Fruit fly (Drosophila melanogaster) whole organism, embryonic: ENCODE data around the gene CG3841.

Source experiments
- Antp ChIP-seq: fragments of 200-800 bp; sonication (Bioruptor generic); optimal IDR thresholded peaks from 3 replicates; lab custom pipeline; 2016; ENCODE audit warnings: missing biosample characterization, missing genetic modification characterization
- CG10267 ChIP-seq: fragments of 200-800 bp; sonication (Bioruptor generic); optimal IDR thresholded peaks from 2 replicates; lab custom pipeline; 2018; ENCODE audit warnings: missing biosample characterization, mild to moderate bottlenecking, missing genetic modification characterization, moderate library complexity
- CG11085 ChIP-seq: fragments of 200-800 bp; sonication (Bioruptor generic); IDR thresholded peaks from 2 replicates; pipeline ENCODE4 v1.3.6; 2022; ENCODE audit warnings: missing biosample characterization, missing genetic modification characterization
- CG11456 ChIP-seq: fragments of 200-800 bp; sonication (Bioruptor generic); IDR thresholded peaks from 3 replicates; pipeline ENCODE4 v1.3.6; 2022; ENCODE audit warnings: missing biosample characterization, missing genetic modification characterization
- CG1233 ChIP-seq: fragments of 200-800 bp; sonication (Bioruptor generic); optimal IDR thresholded peaks from 4 replicates; lab custom pipeline; 2018; ENCODE audit warnings: missing biosample characterization, mild to moderate bottlenecking, missing genetic modification characterization
- CG12391 ChIP-seq: fragments of 200-800 bp; sonication (Bioruptor generic); optimal IDR thresholded peaks from 3 replicates; lab custom pipeline; 2018; ENCODE audit warnings: missing biosample characterization, mild to moderate bottlenecking, missing genetic modification characterization, moderate library complexity
- CG13624 ChIP-seq: fragments of 200-800 bp; sonication (Bioruptor generic); optimal IDR thresholded peaks from 2 replicates; lab custom pipeline; 2016; ENCODE audit warnings: missing biosample characterization, missing genetic modification characterization
- CG15479 ChIP-seq: fragments of 200-800 bp; sonication (Bioruptor generic); optimal IDR thresholded peaks from 3 replicates; lab custom pipeline; 2019; ENCODE audit warnings: missing biosample characterization, mild to moderate bottlenecking, missing genetic modification characterization, moderate library complexity
- CG15696 ChIP-seq: fragments of 200-800 bp; sonication (Bioruptor generic); optimal IDR thresholded peaks from 2 replicates; lab custom pipeline; 2019; ENCODE audit warnings: missing biosample characterization, mild to moderate bottlenecking, missing genetic modification characterization, moderate library complexity
- CG17186 ChIP-seq: fragments of 200-800 bp; sonication (Bioruptor generic); optimal IDR thresholded peaks from 3 replicates; lab custom pipeline; 2017; ENCODE audit warnings: missing biosample characterization, missing genetic modification reagents, missing genetic modification characterization
- CG18764 ChIP-seq: fragments of 200-800 bp; sonication (Bioruptor generic); optimal IDR thresholded peaks from 3 replicates; lab custom pipeline; 2016; ENCODE audit warnings: missing biosample characterization, missing genetic modification characterization
- CG33213 ChIP-seq: fragments of 200-800 bp; sonication (Bioruptor generic); optimal IDR thresholded peaks from 3 replicates; lab custom pipeline; 2016; ENCODE audit warnings: missing biosample characterization, missing genetic modification characterization
- CG4360 ChIP-seq: fragments of 200-800 bp; sonication (Bioruptor generic); IDR thresholded peaks from 2 replicates; pipeline ENCODE4 v1.3.6; 2022; ENCODE audit warnings: missing biosample characterization, missing genetic modification characterization
- CG7786 ChIP-seq: fragments of 200-800 bp; sonication (Bioruptor generic); optimal IDR thresholded peaks from 2 replicates; lab custom pipeline; 2016; ENCODE audit warnings: missing biosample characterization, missing genetic modification characterization
- D19B ChIP-seq: fragments of 200-800 bp; sonication (Bioruptor generic); optimal IDR thresholded peaks from 2 replicates; lab custom pipeline; 2017; ENCODE audit warnings: missing biosample characterization, mild to moderate bottlenecking, missing genetic modification characterization
- Dbx ChIP-seq: fragments of 200-800 bp; sonication (Bioruptor generic); IDR thresholded peaks from 3 replicates; pipeline ENCODE4 v1.3.6; 2022; ENCODE audit warnings: missing biosample characterization, missing genetic modification characterization
- Dip3 ChIP-seq: fragments of 200-800 bp; sonication (Bioruptor generic); optimal IDR thresholded peaks from 3 replicates; lab custom pipeline; 2016; ENCODE audit warnings: missing biosample characterization, missing genetic modification characterization
- GATAe ChIP-seq: fragments of 200-800 bp; sonication (Bioruptor generic); conservative IDR thresholded peaks from 2 replicates; pipeline ENCODE4 v1.3.6; 2022; ENCODE audit warnings: missing biosample characterization, missing genetic modification characterization
- HLH4C ChIP-seq: fragments of 200-800 bp; sonication (Bioruptor generic); IDR thresholded peaks from 3 replicates; pipeline ENCODE4 v1.3.6; 2022; ENCODE audit warnings: missing biosample characterization, missing genetic modification characterization; ENCODE audit not compliant: partially characterized antibody
- Hand ChIP-seq: fragments of 200-800 bp; sonication (Bioruptor generic); optimal IDR thresholded peaks from 2 replicates; lab custom pipeline; 2017; ENCODE audit warnings: mild to moderate bottlenecking, missing biosample characterization, missing genetic modification reagents, missing genetic modification characterization
- Lpt ChIP-seq: fragments of >200 bp; optimal IDR thresholded peaks from 2 replicates; lab custom pipeline; 2018; ENCODE audit warnings: missing biosample characterization, missing genetic modification characterization
- MBD-R2 ChIP-seq: fragments of 200-800 bp; sonication (Bioruptor generic); IDR thresholded peaks from 2 replicates; pipeline ENCODE4 v1.3.6; 2022; ENCODE audit warnings: missing biosample characterization, missing genetic modification characterization
- Rfx ChIP-seq: fragments of 200-800 bp; sonication (Bioruptor generic); IDR thresholded peaks from 2 replicates; pipeline ENCODE4 v1.3.6; 2022; ENCODE audit warnings: missing biosample characterization, missing genetic modification characterization
- Rx ChIP-seq: fragments of 200-800 bp; sonication (Bioruptor generic); IDR thresholded peaks from 2 replicates; pipeline ENCODE4 v1.3.6; 2022; ENCODE audit warnings: missing biosample characterization, missing genetic modification characterization
- Spps ChIP-seq: fragments of 200-800 bp; sonication (Bioruptor generic); optimal IDR thresholded peaks from 2 replicates; lab custom pipeline; 2018; ENCODE audit warnings: missing biosample characterization, mild to moderate bottlenecking, missing genetic modification characterization
- Sry-δ ChIP-seq: fragments of 200-800 bp; sonication (Bioruptor generic); optimal IDR thresholded peaks from 2 replicates; lab custom pipeline; 2016; ENCODE audit warnings: missing biosample characterization, missing genetic modification characterization
- Usf ChIP-seq: fragments of 200-800 bp; sonication (Bioruptor generic); optimal IDR thresholded peaks from 2 replicates; lab custom pipeline; 2017; ENCODE audit warnings: missing genotype, missing biosample characterization, missing genetic modification characterization
- ac ChIP-seq: fragments of 200-800 bp; sonication (Bioruptor generic); optimal IDR thresholded peaks from 3 replicates; lab custom pipeline; 2017; ENCODE audit warnings: missing biosample characterization, mild to moderate bottlenecking, missing genetic modification characterization
- al ChIP-seq: fragments of 200-800 bp; sonication (Bioruptor generic); IDR thresholded peaks from 2 replicates; pipeline ENCODE4 v1.3.6; 2022; ENCODE audit warnings: missing biosample characterization, missing genetic modification characterization
- ash1 ChIP-seq: fragments of 200-800 bp; sonication (Bioruptor generic); optimal IDR thresholded peaks from 2 replicates; lab custom pipeline; 2018; ENCODE audit warnings: missing biosample characterization, mild to moderate bottlenecking, missing genetic modification characterization
- bowl ChIP-seq: fragments of 200-800 bp; sonication (Bioruptor generic); IDR thresholded peaks from 2 replicates; pipeline ENCODE4 v1.3.6; 2022; ENCODE audit warnings: missing biosample characterization, missing genetic modification characterization
- chn ChIP-seq: fragments of 200-800 bp; sonication (Bioruptor generic); optimal IDR thresholded peaks from 2 replicates; lab custom pipeline; 2016; ENCODE audit warnings: missing biosample characterization, missing genetic modification characterization
- ci ChIP-seq: fragments of 200-800 bp; sonication (Bioruptor generic); IDR thresholded peaks from 3 replicates; pipeline ENCODE4 v1.3.6; 2022; ENCODE audit warnings: missing biosample characterization, missing genetic modification characterization
- cwo ChIP-seq: fragments of 200-800 bp; sonication (Bioruptor generic); optimal IDR thresholded peaks from 3 replicates; lab custom pipeline; 2017; ENCODE audit warnings: missing biosample characterization, missing genetic modification characterization, mild to moderate bottlenecking, moderate library complexity, missing genetic modification reagents
- dan ChIP-seq: fragments of 200-800 bp; sonication (Bioruptor generic); IDR thresholded peaks from 2 replicates; pipeline ENCODE4 v1.3.6; 2022; ENCODE audit warnings: missing biosample characterization, missing genetic modification characterization
- dimm ChIP-seq: fragments of 200-800 bp; sonication (Bioruptor generic); IDR thresholded peaks from 2 replicates; pipeline ENCODE4 v1.3.6; 2022; ENCODE audit warnings: missing biosample characterization, missing genetic modification characterization
- ewg ChIP-seq: fragments of 200-800 bp; sonication (Bioruptor generic); optimal IDR thresholded peaks from 3 replicates; lab custom pipeline; 2017; ENCODE audit warnings: mild to moderate bottlenecking, missing biosample characterization, missing genetic modification reagents, missing genetic modification characterization
- fd64A ChIP-seq: fragments of 200-800 bp; sonication (Bioruptor generic); optimal IDR thresholded peaks from 3 replicates; lab custom pipeline; 2018; ENCODE audit warnings: missing biosample characterization, mild to moderate bottlenecking, missing genetic modification characterization
- ftz-f1 ChIP-seq: fragments of 200-800 bp; sonication (Bioruptor generic); optimal IDR thresholded peaks from 2 replicates; lab custom pipeline; 2016; ENCODE audit warnings: missing biosample characterization, missing genetic modification characterization
- fu2 ChIP-seq: fragments of 200-800 bp; sonication (Bioruptor generic); optimal IDR thresholded peaks from 2 replicates; lab custom pipeline; 2016; ENCODE audit warnings: missing biosample characterization, missing genetic modification characterization
- gcm ChIP-seq: fragments of 200-800 bp; sonication (Bioruptor generic); optimal IDR thresholded peaks from 2 replicates; lab custom pipeline; 2019; ENCODE audit warnings: missing biosample characterization, mild to moderate bottlenecking, missing genetic modification characterization, moderate library complexity
- gem ChIP-seq: fragments of 200-800 bp; sonication (Bioruptor generic); optimal IDR thresholded peaks from 2 replicates; lab custom pipeline; 2019; ENCODE audit warnings: missing biosample characterization, mild to moderate bottlenecking, missing genetic modification characterization, moderate library complexity
- gfzf ChIP-seq: fragments of 200-800 bp; sonication (Bioruptor generic); optimal IDR thresholded peaks from 2 replicates; lab custom pipeline; 2016; ENCODE audit warnings: missing biosample characterization, mild to moderate bottlenecking, missing genetic modification characterization, moderate library complexity
- gt ChIP-seq: fragments of 200-800 bp; sonication (Bioruptor generic); IDR thresholded peaks from 2 replicates; pipeline ENCODE4 v1.3.6; 2022; ENCODE audit warnings: missing biosample characterization, missing genetic modification characterization
- hb ChIP-seq: fragments of 200-800 bp; sonication (Bioruptor generic); IDR thresholded peaks from 3 replicates; pipeline ENCODE4 v1.3.6; 2022; ENCODE audit warnings: missing biosample characterization, missing genetic modification characterization; ENCODE audit not compliant: partially characterized antibody
- lbe ChIP-seq: fragments of 200-800 bp; sonication (Bioruptor generic); optimal IDR thresholded peaks from 2 replicates; lab custom pipeline; 2016; ENCODE audit warnings: missing biosample characterization, mild to moderate bottlenecking, missing genetic modification characterization
- phol ChIP-seq: fragments of 200-800 bp; sonication (Bioruptor generic); optimal IDR thresholded peaks from 3 replicates; lab custom pipeline; 2018; ENCODE audit warnings: missing biosample characterization, mild to moderate bottlenecking, missing genetic modification characterization, moderate library complexity
- sisA ChIP-seq: fragments of 200-800 bp; sonication (Bioruptor generic); IDR thresholded peaks from 2 replicates; pipeline ENCODE4 v1.3.6; 2022; ENCODE audit warnings: missing biosample characterization, missing genetic modification characterization
- trh ChIP-seq: fragments of 200-800 bp; sonication (Bioruptor generic); optimal IDR thresholded peaks from 2 replicates; lab custom pipeline; 2016; ENCODE audit warnings: missing biosample characterization, missing genetic modification characterization
- wor ChIP-seq: fragments of 200-800 bp; sonication (Bioruptor generic); IDR thresholded peaks from 2 replicates; pipeline ENCODE4 v1.3.6; 2022; ENCODE audit warnings: missing biosample characterization, missing genetic modification characterization

CG3841 gene

dm6 chr2L:9568360-9569088 lies 20.8 kb upstream of the CG3841 start, which contains the start of gene brwl (continued):
- TF ChIP-seq ewg (GFP tag; lab: Kevin White, UChicago) (peak; percentile 97), Spps (tag; lab: Kevin White, UChicago) (peak; percentile 98), CG11085 (GFP tag; lab: Robert Waterston, UW) (peak; percentile 95), gt (GFP tag; lab: Robert Waterston, UW) (peak; percentile 95), GATAe (GFP tag; lab: Robert Waterston, UW) (peak; percentile 94), CG17186 (GFP tag; lab: Kevin White, UChicago) (peak; percentile 92), CG1233 (GFP tag; lab: Kevin White, UChicago) (peak; percentile 99), Usf (GFP tag; lab: Kevin White, UChicago) (peak; percentile 97), phol (tag; lab: Kevin White, UChicago) (peak; percentile 99), dan (GFP tag; lab: Robert Waterston, UW) (peak; percentile 95), CG15479 (GFP tag; lab: Kevin White, UChicago) (peak; percentile 77), CG12391 (peak; percentile 99), fd64A (GFP tag; lab: Kevin White, UChicago) (peak; percentile 95), ac (peak; percentile 97), ci (GFP tag; lab: Robert Waterston, UW) (peak; percentile 98), ftz-f1 (GFP tag; lab: Kevin White, UChicago) (peak; percentile 92), CG18764 (GFP tag; lab: Kevin White, UChicago) (peak; percentile 98), Rx (GFP tag; lab: Robert Waterston, UW) (peak; percentile 97), CG11456 (GFP tag; lab: Robert Waterston, UW) (peak; percentile 97), al (GFP tag; lab: Robert Waterston, UW) (peak; percentile 97), CG10267 (tag; lab: Kevin White, UChicago) (peak; percentile 97), chn (peak; percentile 98), CG13624 (GFP tag; lab: Kevin White, UChicago) (peak; percentile 98), Lpt (GFP tag; lab: Kevin White, UChicago) (no peak), MBD-R2 (GFP tag; lab: Robert Waterston, UW) (peak; percentile 97), lbe (peak; percentile 95), ash1 (GFP tag; lab: Kevin White, UChicago) (peak; percentile 71), hb (GFP tag; lab: Robert Waterston, UW) (no peak), gfzf (GFP tag; lab: Kevin White, UChicago) (peak; percentile 24), CG7786 (GFP tag; lab: Kevin White, UChicago) (peak; percentile 98), cwo (GFP tag; lab: Kevin White, UChicago) (peak; percentile 98), Dip3 (GFP tag; lab: Kevin White, UChicago) (peak; percentile 98), wor (peak; percentile 98), Rfx (GFP tag; lab: Robert Waterston, UW) (peak; percentile 99), Antp (peak; percentile 97), sisA (GFP tag; lab: Robert Waterston, UW) (peak; percentile 99), CG15696 (tag; lab: Kevin White, UChicago) (peak; percentile 98), bowl (GFP tag; lab: Robert Waterston, UW) (peak; percentile 94), gcm (GFP tag; lab: Kevin White, UChicago) (peak; percentile 100), CG4360 (GFP tag; lab: Robert Waterston, UW) (peak; percentile 92), Sry-δ (GFP tag; lab: Kevin White, UChicago) (peak; percentile 77), Hand (GFP tag; lab: Kevin White, UChicago) (peak; percentile 97), Dbx (GFP tag; lab: Robert Waterston, UW) (peak; percentile 98), trh (GFP tag; lab: Kevin White, UChicago) (peak; percentile 97), dimm (GFP tag; lab: Robert Waterston, UW) (peak; percentile 94), gem (tag; lab: Kevin White, UChicago) (peak; percentile 100), CG33213 (GFP tag; lab: Kevin White, UChicago) (peak; percentile 97), D19B (GFP tag; lab: Kevin White, UChicago) (peak; percentile 93), fu2 (peak; percentile 96), HLH4C (no peak)
